Fruit fly (Drosophila melanogaster): ENCODE data around the gene cas.

Gene cas

dm6 chr3R:5686049-5686757, 30.4 kb downstream of the cas start (continued):
- TF ChIP-seq unpg (GFP tag; optimal IDR thresholded peaks at IDR 0.05): peak; percentile 58
- peak; percentile 64 for TF ChIP-seq CG17359 (tag; optimal IDR thresholded peaks at IDR 0.05)
- no peak for TF ChIP-seq Dfd (GFP tag; optimal IDR thresholded peaks at IDR 0.05)
- TF ChIP-seq esg (GFP tag; conservative IDR thresholded peaks at IDR 0.05): peak; percentile 25; the same call in 1 of the 2 replicates
- TF ChIP-seq CG13894 (tag; optimal IDR thresholded peaks at IDR 0.05): peak; percentile 64
- peak; percentile 68 for TF ChIP-seq CG15269 (tag; optimal IDR thresholded peaks at IDR 0.05)
- no peak for TF ChIP-seq nau (GFP tag; optimal IDR thresholded peaks at IDR 0.05)
- peak in 1 of 2 experiments; percentile 62 for TF ChIP-seq Hr51 (GFP tag; optimal IDR thresholded peaks at IDR 0.05)
- peak; percentile 18 for TF ChIP-seq Chrac-16 (GFP tag; optimal IDR thresholded peaks at IDR 0.05)
- TF ChIP-seq ci (GFP tag; IDR thresholded peaks at IDR 0.05): 0 out of 3 replicates have a peak, but pooled peaks have one; percentile 30
- peak; percentile 53 for TF ChIP-seq ttk (GFP tag; IDR thresholded peaks at IDR 0.05)
- peak; percentile 49 for TF ChIP-seq CoRest (tag; optimal IDR thresholded peaks at IDR 0.05)
- TF ChIP-seq CG14014 (GFP tag; IDR thresholded peaks at IDR 0.05): peak; percentile 62; the same call in 1 of the 2 replicates
- TF ChIP-seq CG14667 (GFP tag; IDR thresholded peaks at IDR 0.05): 0 out of 2 replicates have a peak, but pooled peaks have one; percentile 11
- TF ChIP-seq CG30431 (GFP tag; optimal IDR thresholded peaks at IDR 0.05): peak; percentile 18
- no peak for TF ChIP-seq danr (GFP tag; IDR thresholded peaks at IDR 0.05)
- TF ChIP-seq z (GFP tag; IDR thresholded peaks at IDR 0.05): no peak
- peak; percentile 65 for TF ChIP-seq vvl (GFP tag; IDR thresholded peaks at IDR 0.05)
- TF ChIP-seq CG14441 (GFP tag; IDR thresholded peaks at IDR 0.05): peak; percentile 45; the same call in 1 of the 2 replicates
- TF ChIP-seq tx (GFP tag; optimal IDR thresholded peaks at IDR 0.05): peak; percentile 29
- TF ChIP-seq CG3726 (GFP tag; IDR thresholded peaks at IDR 0.05): no peak
- TF ChIP-seq CG7786 (GFP tag; optimal IDR thresholded peaks at IDR 0.05): peak; percentile 10
- TF ChIP-seq CG15514 (GFP tag; optimal IDR thresholded peaks at IDR 0.05): peak; percentile 29
- TF ChIP-seq CG4328 (GFP tag; optimal IDR thresholded peaks at IDR 0.05): no peak
- TF ChIP-seq Fer1 (GFP tag; optimal IDR thresholded peaks at IDR 0.05): peak; percentile 74
- TF ChIP-seq repo (GFP tag; optimal IDR thresholded peaks at IDR 0.05): peak; percentile 37
- TF ChIP-seq pho (GFP tag; optimal IDR thresholded peaks at IDR 0.05): peak; percentile 21
- no peak for TF ChIP-seq BEAF-32 (GFP tag; optimal IDR thresholded peaks at IDR 0.05)
- peak; percentile 49; the same call in 1 of the 2 replicates for TF ChIP-seq Rfx (GFP tag; IDR thresholded peaks at IDR 0.05)
- peak; percentile 5 for TF ChIP-seq CG5180 (GFP tag; optimal IDR thresholded peaks at IDR 0.05)
- TF ChIP-seq CG7928 (GFP tag; optimal IDR thresholded peaks at IDR 0.05): peak; percentile 11
- peak; percentile 72 for TF ChIP-seq stc (GFP tag; IDR thresholded peaks at IDR 0.05)
- TF ChIP-seq Nf-YB (GFP tag; optimal IDR thresholded peaks at IDR 0.05): no peak
- peak; percentile 44 for TF ChIP-seq Hmr (GFP tag; optimal IDR thresholded peaks at IDR 0.05)
- no peak for TF ChIP-seq maf-S (GFP tag; optimal IDR thresholded peaks at IDR 0.05)
- TF ChIP-seq CG18599 (GFP tag; optimal IDR thresholded peaks at IDR 0.05): peak; percentile 81
- TF ChIP-seq CG16815 (GFP tag; optimal IDR thresholded peaks at IDR 0.05): peak; percentile 27
- TF ChIP-seq CG8359 (GFP tag; optimal IDR thresholded peaks at IDR 0.05; ENCODE audit: borderline replicate concordance): peak; percentile 30
- peak; percentile 59 for TF ChIP-seq sisA (GFP tag; IDR thresholded peaks at IDR 0.05)
- no peak for TF ChIP-seq CG4854 (GFP tag; optimal IDR thresholded peaks at IDR 0.05)
- TF ChIP-seq Neu2 (GFP tag; optimal IDR thresholded peaks at IDR 0.05; ENCODE audit: borderline replicate concordance): no peak
- peak; percentile 61 for TF ChIP-seq lmd (GFP tag; IDR thresholded peaks at IDR 0.05)
- TF ChIP-seq CG12659 (GFP tag; optimal IDR thresholded peaks at IDR 0.05): peak; percentile 34
- TF ChIP-seq CG8290 (GFP tag; optimal IDR thresholded peaks at IDR 0.05): no peak
- TF ChIP-seq CG8290 (tag; optimal IDR thresholded peaks at IDR 0.05): peak in 1 of 2 experiments; percentile 74
- peak; percentile 39; the same call in 1 of the 2 replicates for TF ChIP-seq H2.0 (GFP tag; IDR thresholded peaks at IDR 0.05)
- TF ChIP-seq CG4820 (GFP tag; optimal IDR thresholded peaks at IDR 0.05): peak; percentile 31
- no peak for TF ChIP-seq prd (optimal IDR thresholded peaks at IDR 0.05)
- TF ChIP-seq prd (GFP tag; IDR thresholded peaks at IDR 0.05): peak; percentile 66; the same call in 2 of the 3 replicates

Data from whole organism, embryonic.